Worm (Caenorhabditis elegans) whole organism, L4 larva: ENCODE data around the gene prmt-9.

Experiments
- ZK337.2 ChIP-seq: fragments of 200-800 bp; sonication (Bioruptor generic); IDR thresholded peaks from 2 replicates; pipeline ENCODE4 v1.3.6; 2022; ENCODE audit warnings: missing genetic modification reagents, missing genetic modification characterization, missing compliant biosample characterization
- dpl-1 ChIP-seq: fragments of 150-350 bp; optimal IDR thresholded peaks from 2 replicates; lab custom pipeline; 2014; ENCODE audit warnings: missing biosample characterization, missing genetic modification reagents, missing genetic modification characterization
- egl-27 ChIP-seq: sonication (generic microtip); optimal IDR thresholded peaks from 3 replicates; lab custom pipeline; 2017; ENCODE audit warnings: missing biosample characterization, missing genetic modification reagents, missing genetic modification characterization
- lin-39 ChIP-seq: fragments of 150-350 bp; optimal IDR thresholded peaks from 2 replicates; lab custom pipeline; 2014; ENCODE audit warnings: missing biosample characterization, missing genetic modification reagents, missing genetic modification characterization
- lsy-2 ChIP-seq, 2 experiments: fragments of 150-350 bp in 1 of 2; sonication (generic microtip) in 1 of 2; optimal IDR thresholded peaks; 2 replicates each; lab custom pipeline; 2014 to 2017; ENCODE audit warnings: missing biosample characterization in 2 of 2, missing genetic modification characterization in 2 of 2
- nhr-25 ChIP-seq: sonication (generic microtip); optimal IDR thresholded peaks from 2 replicates; lab custom pipeline; 2017; ENCODE audit warnings: missing genetic modification characterization, mild to moderate bottlenecking, missing compliant biosample characterization, antibody characterized with exemption, moderate library complexity, borderline replicate concordance; ENCODE audit not compliant: insufficient read depth

- TF ChIP-seq nhr-25 (tag; lab: Kevin White, UChicago) (no peak), egl-27 (tag; lab: Kevin White, UChicago) (no peak), lin-39 (no peak), lsy-2 (tag; optimal IDR thresholded peaks at IDR 0.05; lab: Kevin White, UChicago) (no peak), ZK337.2 (GFP tag; lab: Robert Waterston, UW) (no peak), dpl-1 (GFP tag; lab: Kevin White, UChicago) (no peak)
Observed at ce11 chrIV:12725925-12726324, 41.7 kb upstream of the prmt-9 start.
